Fruit fly (Drosophila melanogaster) Kc167 (cell line): ENCODE measurements around the gene CG14646.

Experiments used
- Sin3A ChIP-seq: fragments of >200 bp; optimal IDR thresholded peaks from 2 replicates; lab custom pipeline; 2018; ENCODE audit warnings: missing external identifiers
- h ChIP-seq: fragments of >200 bp; optimal IDR thresholded peaks from 3 replicates; lab custom pipeline; 2018; ENCODE audit warnings: missing external identifiers

DNA sequence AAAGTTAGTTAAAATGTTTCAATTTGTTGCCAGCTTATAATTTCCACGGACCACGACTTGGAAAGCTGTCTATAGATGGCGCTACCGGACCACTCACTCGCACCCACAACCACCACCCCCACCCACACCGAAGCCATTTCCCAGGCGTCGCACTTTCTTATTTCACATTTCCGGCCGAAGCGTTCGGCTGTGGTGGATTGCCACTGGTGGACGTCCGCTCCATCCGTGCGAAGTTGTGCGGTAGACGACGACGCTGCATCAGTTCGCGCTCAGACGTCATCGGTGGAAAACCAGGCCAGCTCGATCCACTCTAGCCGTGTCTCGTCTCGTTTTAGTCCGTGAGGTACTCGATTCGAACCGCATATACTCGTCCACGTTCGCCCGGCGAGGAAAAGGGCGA, 30.5 kb upstream of the CG14646 start, which contains the start of gene CG1090:
- TF ChIP-seq h (lab: Kevin White, UChicago) (no peak), Sin3A (lab: Kevin White, UChicago) (no peak)
